Worm (Caenorhabditis elegans) whole organism, young adult: ENCODE data around the gene C54D1.7.

ENCODE experiments used
- B0035.1 ChIP-seq: sonication (generic microtip); optimal IDR thresholded peaks from 2 replicates; lab custom pipeline; 2016; ENCODE audit warnings: missing genetic modification characterization, mild to moderate bottlenecking, missing compliant biosample characterization, missing genotype, missing genetic modification reagents
- C17E4.6 ChIP-seq: fragments of 200-800 bp; sonication (Bioruptor generic); IDR thresholded peaks from 2 replicates; pipeline ENCODE4 v1.3.6; 2022; ENCODE audit warnings: missing genetic modification reagents, missing genetic modification characterization, missing compliant biosample characterization
- D2030.7 ChIP-seq: fragments of 200-800 bp; sonication (Bioruptor generic); IDR thresholded peaks from 2 replicates; pipeline ENCODE4 v1.3.6; 2022; ENCODE audit warnings: missing genetic modification reagents, missing genetic modification characterization, missing compliant biosample characterization
- F22D6.2 ChIP-seq: sonication (generic microtip); optimal IDR thresholded peaks from 2 replicates; lab custom pipeline; 2016; ENCODE audit warnings: mild to moderate bottlenecking, missing genetic modification characterization, missing compliant biosample characterization
- F23B12.7 ChIP-seq: sonication (generic microtip); optimal IDR thresholded peaks from 2 replicates; lab custom pipeline; 2017; ENCODE audit warnings: missing genetic modification characterization, mild to moderate bottlenecking, missing compliant biosample characterization, antibody characterized with exemption, moderate library complexity; ENCODE audit not compliant: insufficient read depth
- F33H1.4 ChIP-seq: fragments of 200-800 bp; sonication (Bioruptor generic); IDR thresholded peaks from 2 replicates; pipeline ENCODE4 v1.3.6; 2022; ENCODE audit warnings: missing genetic modification reagents, missing genetic modification characterization, missing compliant biosample characterization
- F55B11.4 ChIP-seq: sonication (generic microtip); optimal IDR thresholded peaks from 2 replicates; lab custom pipeline; 2016; ENCODE audit warnings: missing compliant biosample characterization, missing genetic modification characterization, borderline replicate concordance; ENCODE audit not compliant: insufficient read depth
- F57C9.4 ChIP-seq: sonication (generic microtip); optimal IDR thresholded peaks from 2 replicates; lab custom pipeline; 2017; ENCODE audit warnings: mild to moderate bottlenecking, missing genetic modification characterization, missing compliant biosample characterization
- T07F8.4 ChIP-seq: sonication (generic microtip); optimal IDR thresholded peaks from 2 replicates; lab custom pipeline; 2016; ENCODE audit warnings: mild to moderate bottlenecking, missing genetic modification characterization, moderate library complexity, missing compliant biosample characterization
- Y53G8AR.9 ChIP-seq: fragments of 200-800 bp; sonication (Bioruptor generic); conservative IDR thresholded peaks from 2 replicates; pipeline ENCODE4 v1.3.6; 2022; ENCODE audit warnings: missing genetic modification reagents, missing genetic modification characterization, missing compliant biosample characterization
- ZK185.1 ChIP-seq: sonication (generic microtip); optimal IDR thresholded peaks from 2 replicates; lab custom pipeline; 2016; ENCODE audit warnings: mild to moderate bottlenecking, missing genetic modification characterization, missing compliant biosample characterization; ENCODE audit not compliant: poor library complexity, severe bottlenecking
- aptf-3 ChIP-seq: fragments of 200-800 bp; sonication (Bioruptor generic); IDR thresholded peaks from 2 replicates; pipeline ENCODE4 v1.3.6; 2022; ENCODE audit warnings: missing genetic modification characterization, missing compliant biosample characterization
- attf-6 ChIP-seq: fragments of 200-800 bp; sonication (Bioruptor generic); IDR thresholded peaks from 2 replicates; pipeline ENCODE4 v1.3.6; 2022; ENCODE audit warnings: missing genetic modification reagents, missing genetic modification characterization, missing compliant biosample characterization
- bed-1 ChIP-seq: fragments of 200-800 bp; sonication (Bioruptor generic); IDR thresholded peaks from 2 replicates; pipeline ENCODE4 v1.3.6; 2022; ENCODE audit warnings: missing genetic modification reagents, missing genetic modification characterization, missing compliant biosample characterization
- cebp-1 ChIP-seq, 2 experiments: fragments of 200-800 bp in 1 of 2; sonication (Bioruptor generic) in 1 of 2; sonication (generic microtip) in 1 of 2; IDR thresholded peaks in 1 of 2; optimal IDR thresholded peaks in 1 of 2; 2 replicates each; pipeline versions ENCODE4 v1.3.6 to Lab custom; 2017 to 2022; ENCODE audit warnings: missing compliant biosample characterization in 2 of 2, missing genetic modification characterization in 2 of 2, mild to moderate bottlenecking in 1 of 2, missing genetic modification reagents in 1 of 2, moderate library complexity in 1 of 2
- ceh-27 ChIP-seq: fragments of 200-800 bp; sonication (Bioruptor generic); optimal IDR thresholded peaks from 2 replicates; lab custom pipeline; 2018; ENCODE audit warnings: mild to moderate bottlenecking, missing genetic modification characterization, moderate library complexity, missing compliant biosample characterization
- ceh-58 ChIP-seq: fragments of 200-800 bp; sonication (Bioruptor generic); IDR thresholded peaks from 2 replicates; pipeline ENCODE4 v1.3.6; 2022; ENCODE audit warnings: missing genetic modification characterization, missing compliant biosample characterization
- ceh-91 ChIP-seq: fragments of 200-800 bp; sonication (Bioruptor generic); IDR thresholded peaks from 2 replicates; pipeline ENCODE4 v1.3.6; 2022; ENCODE audit warnings: missing genetic modification reagents, missing genetic modification characterization, missing compliant biosample characterization
- dpl-1 ChIP-seq: fragments of 150-350 bp; optimal IDR thresholded peaks from 2 replicates; lab custom pipeline; 2014; ENCODE audit warnings: missing biosample characterization, missing genetic modification reagents, missing genetic modification characterization
- egl-44 ChIP-seq: fragments of 200-800 bp; sonication (Bioruptor generic); IDR thresholded peaks from 2 replicates; pipeline ENCODE4 v1.3.6; 2022; ENCODE audit warnings: missing genetic modification reagents, missing genetic modification characterization, missing compliant biosample characterization
- him-1 ChIP-seq: sonication (generic microtip); optimal IDR thresholded peaks from 2 replicates; lab custom pipeline; 2016; ENCODE audit warnings: missing genotype, missing genetic modification reagents, missing genetic modification characterization, missing compliant biosample characterization
- hlh-12 ChIP-seq: sonication (generic microtip); optimal IDR thresholded peaks from 2 replicates; lab custom pipeline; 2016; ENCODE audit warnings: missing genetic modification characterization, missing compliant biosample characterization
- hsf-1 ChIP-seq: fragments of 200-800 bp; sonication (Bioruptor generic); IDR thresholded peaks from 2 replicates; pipeline ENCODE4 v1.3.6; 2022; ENCODE audit warnings: missing genetic modification reagents, missing genetic modification characterization, missing compliant biosample characterization
- lin-26 ChIP-seq: fragments of 200-800 bp; sonication (Bioruptor generic); IDR thresholded peaks from 2 replicates; pipeline ENCODE4 v1.3.6; 2022; ENCODE audit warnings: missing genetic modification reagents, missing genetic modification characterization, missing compliant biosample characterization
- lir-1 ChIP-seq: fragments of 200-800 bp; sonication (Bioruptor generic); conservative IDR thresholded peaks from 2 replicates; pipeline ENCODE4 v1.3.6; 2022; ENCODE audit warnings: missing genetic modification reagents, missing genetic modification characterization, missing compliant biosample characterization
- lsl-1 ChIP-seq: fragments of 200-800 bp; sonication (Bioruptor generic); optimal IDR thresholded peaks from 2 replicates; lab custom pipeline; 2018; ENCODE audit warnings: mild to moderate bottlenecking, missing genetic modification characterization, moderate library complexity, missing compliant biosample characterization
- madf-6 ChIP-seq: fragments of 200-800 bp; sonication (Bioruptor generic); IDR thresholded peaks from 2 replicates; pipeline ENCODE4 v1.3.6; 2022; ENCODE audit warnings: missing genetic modification reagents, missing genetic modification characterization, missing compliant biosample characterization
- mxl-1 ChIP-seq: sonication (generic microtip); optimal IDR thresholded peaks from 2 replicates; lab custom pipeline; 2016; ENCODE audit warnings: missing genetic modification characterization, missing compliant biosample characterization
- nfya-1 ChIP-seq: sonication (generic microtip); optimal IDR thresholded peaks from 2 replicates; lab custom pipeline; 2017; ENCODE audit warnings: antibody characterized with exemption, missing compliant biosample characterization, missing genetic modification characterization, borderline replicate concordance; ENCODE audit not compliant: insufficient read depth
- nhr-120 ChIP-seq: fragments of 200-800 bp; sonication (Bioruptor generic); IDR thresholded peaks from 2 replicates; pipeline ENCODE4 v1.3.6; 2022; ENCODE audit warnings: missing genetic modification characterization, missing compliant biosample characterization
- nhr-90 ChIP-seq: sonication (generic microtip); optimal IDR thresholded peaks from 2 replicates; lab custom pipeline; 2016; ENCODE audit warnings: missing genotype, mild to moderate bottlenecking, missing genetic modification characterization, missing compliant biosample characterization
- pha-4 ChIP-seq: fragments of 150-350 bp; sonication (generic microtip); optimal IDR thresholded peaks from 2 replicates; lab custom pipeline; 2014; ENCODE audit warnings: missing biosample characterization, missing genetic modification reagents, missing genetic modification characterization
- rec-8 ChIP-seq, 2 experiments: sonication (generic microtip); optimal IDR thresholded peaks; 2 replicates each; lab custom pipeline; 2016; ENCODE audit warnings: mild to moderate bottlenecking in 2 of 2, missing genetic modification characterization in 2 of 2, missing genetic modification reagents in 2 of 2, missing genotype in 2 of 2, missing biosample characterization in 1 of 2, missing compliant biosample characterization in 1 of 2, moderate library complexity in 1 of 2
- rpc-1 ChIP-seq, 2 experiments: fragments of 150-350 bp in 1 of 2; sonication (generic microtip) in 1 of 2; optimal IDR thresholded peaks; 2 replicates each; lab custom pipeline; 2014 to 2018; ENCODE audit warnings: missing biosample characterization in 1 of 2, missing genetic modification characterization in 1 of 2, missing genetic modification reagents in 1 of 2, missing genotype in 1 of 2
- snpc-4 ChIP-seq, 5 experiments: fragments of 150-350 bp in 1 of 5; sonication (generic microtip) in 4 of 5; optimal IDR thresholded peaks; 2 replicates each; lab custom pipeline; 2014 to 2018; ENCODE audit warnings: missing genetic modification characterization in 5 of 5, missing biosample characterization in 3 of 5, antibody characterized with exemption in 2 of 5, mild to moderate bottlenecking in 2 of 5, missing compliant biosample characterization in 2 of 5, missing genotype in 2 of 5, moderate library complexity in 2 of 5, missing genetic modification reagents in 1 of 5
- sptf-2 ChIP-seq: fragments of 200-800 bp; sonication (Bioruptor generic); optimal IDR thresholded peaks from 2 replicates; lab custom pipeline; 2018; ENCODE audit warnings: mild to moderate bottlenecking, missing genetic modification characterization, missing compliant biosample characterization
- tbx-9 ChIP-seq: sonication (generic microtip); optimal IDR thresholded peaks from 2 replicates; lab custom pipeline; 2016; ENCODE audit warnings: borderline replicate concordance, missing genetic modification characterization, inconsistent platforms, missing compliant biosample characterization
- zim-3 ChIP-seq: sonication (generic microtip); optimal IDR thresholded peaks from 2 replicates; lab custom pipeline; 2017; ENCODE audit warnings: mild to moderate bottlenecking, missing genetic modification characterization, moderate library complexity, missing compliant biosample characterization
- ztf-26 ChIP-seq: sonication (generic microtip); optimal IDR thresholded peaks from 2 replicates; lab custom pipeline; 2017; ENCODE audit warnings: missing genetic modification characterization, missing compliant biosample characterization
- ztf-6 ChIP-seq: fragments of 200-800 bp; sonication (Bioruptor generic); IDR thresholded peaks from 2 replicates; pipeline ENCODE4 v1.3.6; 2022; ENCODE audit warnings: missing genetic modification reagents, missing genetic modification characterization, missing compliant biosample characterization

The C54D1.7 gene

DNA sequence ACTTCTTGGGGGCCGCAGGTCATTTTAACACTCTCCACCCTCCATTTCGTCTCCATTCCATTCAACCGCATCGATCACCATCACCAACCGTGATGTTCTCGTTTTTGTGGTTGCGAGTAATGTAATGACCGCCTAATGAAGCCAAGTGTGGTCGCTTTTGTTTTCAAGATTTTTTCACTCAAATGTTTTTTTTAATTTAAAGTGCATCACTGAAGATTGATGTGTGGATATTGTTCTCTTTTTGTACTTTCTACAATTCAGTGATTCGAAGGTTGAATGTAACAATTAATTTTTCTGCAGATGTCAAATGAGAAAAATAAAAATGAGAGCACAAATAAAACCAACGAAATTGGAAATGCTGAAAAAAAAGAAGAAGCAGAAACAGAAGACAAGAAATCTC, 2.9 kb upstream of the C54D1.7 start, which contains the start of gene pgp-10:
TSS of gene pgp-10 (plus strand) at position 301 of the 400 bp plus-strand sequence.
- no peak for TF ChIP-seq egl-44 (GFP tag; lab: Robert Waterston, UW)
- no peak for TF ChIP-seq nhr-90 (tag; lab: Kevin White, UChicago)
- TF ChIP-seq snpc-4 (GFP tag; optimal IDR thresholded peaks at IDR 0.05; lab: Kevin White, UChicago), result no peak
- TF ChIP-seq snpc-4 (tag; optimal IDR thresholded peaks at IDR 0.05; lab: Kevin White, UChicago), result no peak
- TF ChIP-seq ceh-27 (GFP tag; lab: Kevin White, UChicago), result no peak
- TF ChIP-seq ceh-58 (GFP tag; lab: Robert Waterston, UW), result no peak
- no peak for TF ChIP-seq ZK185.1 (tag; lab: Kevin White, UChicago)
- no peak for TF ChIP-seq F22D6.2 (tag; lab: Kevin White, UChicago)
- TF ChIP-seq tbx-9, result no peak
- no peak for TF ChIP-seq F33H1.4 (GFP tag; lab: Robert Waterston, UW)
- no peak for TF ChIP-seq nfya-1
- no peak for TF ChIP-seq zim-3 (tag; lab: Kevin White, UChicago)
- TF ChIP-seq mxl-1 (tag; lab: Kevin White, UChicago), result no peak
- no peak for TF ChIP-seq hlh-12 (tag; lab: Kevin White, UChicago)
- TF ChIP-seq cebp-1 (GFP tag; IDR thresholded peaks at IDR 0.05; lab: Robert Waterston, UW), result no peak
- TF ChIP-seq cebp-1 (tag; optimal IDR thresholded peaks at IDR 0.05; lab: Kevin White, UChicago), result no peak
- no peak for TF ChIP-seq ztf-6
- TF ChIP-seq D2030.7 (GFP tag; lab: Robert Waterston, UW), result no peak
- no peak for TF ChIP-seq nhr-120 (GFP tag; lab: Robert Waterston, UW)

- TF ChIP-seq lir-1 (GFP tag; lab: Robert Waterston, UW) (no peak), ZK185.1 (tag; lab: Kevin White, UChicago) (no peak), F55B11.4 (tag; lab: Kevin White, UChicago) (no peak), him-1 (tag; lab: Kevin White, UChicago) (no peak), ztf-26 (tag; lab: Kevin White, UChicago) (no peak), sptf-2 (no peak), dpl-1 (GFP tag; lab: Kevin White, UChicago) (no peak), attf-6 (GFP tag; lab: Robert Waterston, UW) (no peak)
Observed at ce11 chrX:7157483-7157882, 1.6 kb upstream of the C54D1.7 start.

DNA sequence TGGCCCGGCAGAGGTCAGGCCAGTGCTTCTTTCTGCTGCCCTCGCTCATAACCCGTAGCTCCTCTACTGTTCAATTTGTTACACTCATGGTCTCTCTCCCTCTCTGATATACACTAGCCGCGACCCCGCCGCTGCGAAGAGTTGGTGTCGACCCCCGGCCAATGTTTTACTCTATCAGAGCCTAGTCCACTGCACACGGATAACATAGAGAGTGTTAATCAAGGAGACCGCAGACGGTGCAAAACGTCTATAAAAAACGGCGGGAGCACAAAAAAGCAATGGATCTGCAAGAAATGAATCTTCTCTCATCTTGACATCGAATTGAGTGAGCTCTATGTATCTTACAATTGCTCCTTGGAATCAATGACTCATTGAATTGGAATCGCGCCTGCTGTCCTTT, 2.4 kb downstream of the C54D1.7 start:
- TF ChIP-seq bed-1 (GFP tag; lab: Robert Waterston, UW) (no peak), hsf-1 (GFP tag; lab: Robert Waterston, UW) (no peak), ztf-26 (tag; lab: Kevin White, UChicago) (no peak), rec-8 (tag; optimal IDR thresholded peaks at IDR 0.05; lab: Kevin White, UChicago) (no peak), F57C9.4 (tag; lab: Kevin White, UChicago) (no peak), C17E4.6 (no peak), ceh-91 (GFP tag; lab: Robert Waterston, UW) (no peak), T07F8.4 (tag; lab: Kevin White, UChicago) (no peak), Y53G8AR.9 (GFP tag; lab: Robert Waterston, UW) (no peak), B0035.1 (no peak), lsl-1 (no peak), aptf-3 (GFP tag; lab: Robert Waterston, UW) (no peak), F23B12.7 (tag; lab: Kevin White, UChicago) (no peak), rpc-1 (optimal IDR thresholded peaks at IDR 0.05; lab: Kevin White, UChicago) (no peak), rpc-1 (tag; optimal IDR thresholded peaks at IDR 0.05; lab: Kevin White, UChicago) (no peak), pha-4 (tag; lab: Kevin White, UChicago) (no peak), madf-6 (GFP tag; lab: Robert Waterston, UW) (no peak), lin-26 (GFP tag; lab: Robert Waterston, UW) (no peak)
